Fruit fly (Drosophila melanogaster) whole organism, embryonic: ENCODE data around the gene Liprin-beta.
A peak's percentile ranks its signal among the peaks of the same experiment; 100 is the strongest.

Experiments
- Atf-2 ChIP-seq: fragments of 200-800 bp; sonication (Bioruptor generic); optimal IDR thresholded peaks from 2 replicates; lab custom pipeline; 2016; ENCODE audit warnings: missing biosample characterization, missing genetic modification characterization
- Bdp1 ChIP-seq: fragments of 200-800 bp; sonication (Bioruptor generic); optimal IDR thresholded peaks from 3 replicates; lab custom pipeline; 2016; ENCODE audit warnings: missing biosample characterization, missing genetic modification characterization
- CG11247 ChIP-seq: fragments of 200-800 bp; sonication (Bioruptor generic); IDR thresholded peaks from 2 replicates; pipeline ENCODE4 v1.3.6; 2022; ENCODE audit warnings: missing biosample characterization, missing genetic modification characterization
- CG11695 ChIP-seq: fragments of 200-800 bp; sonication (Bioruptor generic); IDR thresholded peaks from 3 replicates; pipeline ENCODE4 v1.3.6; 2022; ENCODE audit warnings: missing biosample characterization, missing genetic modification characterization
- CG12391 ChIP-seq: fragments of 200-800 bp; sonication (Bioruptor generic); optimal IDR thresholded peaks from 3 replicates; lab custom pipeline; 2018; ENCODE audit warnings: missing biosample characterization, mild to moderate bottlenecking, missing genetic modification characterization, moderate library complexity
- CG12744 ChIP-seq: fragments of 200-800 bp; sonication (Bioruptor generic); optimal IDR thresholded peaks from 2 replicates; lab custom pipeline; 2016; ENCODE audit warnings: missing biosample characterization, missing genetic modification characterization
- CG1647 ChIP-seq: fragments of 200-800 bp; sonication (Bioruptor generic); optimal IDR thresholded peaks from 3 replicates; lab custom pipeline; 2016; ENCODE audit warnings: missing biosample characterization, missing genetic modification characterization
- CG17328 ChIP-seq: fragments of 200-800 bp; sonication (Bioruptor generic); IDR thresholded peaks from 2 replicates; pipeline ENCODE4 v1.3.6; 2022; ENCODE audit warnings: missing biosample characterization, missing genetic modification characterization
- CG31224 ChIP-seq: fragments of 200-800 bp; sonication (Bioruptor generic); IDR thresholded peaks from 2 replicates; pipeline ENCODE4 v1.3.6; 2022; ENCODE audit warnings: missing biosample characterization, missing genetic modification characterization
- CG32532 ChIP-seq: fragments of 200-800 bp; sonication (Bioruptor generic); IDR thresholded peaks from 2 replicates; pipeline ENCODE4 v1.3.6; 2022; ENCODE audit warnings: missing biosample characterization, missing genetic modification characterization
- CG34376 ChIP-seq: fragments of 200-800 bp; sonication (Bioruptor generic); optimal IDR thresholded peaks from 2 replicates; lab custom pipeline; 2018; ENCODE audit warnings: missing biosample characterization, mild to moderate bottlenecking, missing genetic modification characterization
- CG3847 ChIP-seq: fragments of 200-800 bp; sonication (Bioruptor generic); IDR thresholded peaks from 2 replicates; pipeline ENCODE4 v1.3.6; 2022; ENCODE audit warnings: missing biosample characterization, missing genetic modification characterization
- CG42726 ChIP-seq: fragments of 200-800 bp; sonication (Bioruptor generic); IDR thresholded peaks from 2 replicates; pipeline ENCODE4 v1.3.6; 2022; ENCODE audit warnings: missing biosample characterization, missing genetic modification characterization; ENCODE audit not compliant: partially characterized antibody
- CG43689 ChIP-seq: fragments of 200-800 bp; sonication (Bioruptor generic); IDR thresholded peaks from 2 replicates; pipeline ENCODE4 v1.3.6; 2022; ENCODE audit warnings: missing biosample characterization, missing genetic modification characterization
- CG7372 ChIP-seq: fragments of 200-800 bp; sonication (Bioruptor generic); IDR thresholded peaks from 2 replicates; pipeline ENCODE4 v1.3.6; 2022; ENCODE audit warnings: missing biosample characterization, missing genetic modification characterization
- CG9609 ChIP-seq: fragments of 200-800 bp; sonication (Bioruptor generic); optimal IDR thresholded peaks from 3 replicates; lab custom pipeline; 2016; ENCODE audit warnings: missing biosample characterization, missing genetic modification characterization
- CG9817 ChIP-seq: fragments of 200-800 bp; sonication (Bioruptor generic); optimal IDR thresholded peaks from 2 replicates; lab custom pipeline; 2018; ENCODE audit warnings: missing biosample characterization, mild to moderate bottlenecking, missing genetic modification characterization, moderate library complexity
- Dek ChIP-seq: fragments of 200-800 bp; sonication (Bioruptor generic); optimal IDR thresholded peaks from 3 replicates; lab custom pipeline; 2019; ENCODE audit warnings: missing biosample characterization, mild to moderate bottlenecking, missing genetic modification characterization, moderate library complexity
- Doc2 ChIP-seq: fragments of 200-800 bp; sonication (Bioruptor generic); IDR thresholded peaks from 2 replicates; pipeline ENCODE4 v1.3.6; 2022; ENCODE audit warnings: missing biosample characterization, missing genetic modification characterization
- ERR ChIP-seq: fragments of 200-800 bp; sonication (Bioruptor generic); optimal IDR thresholded peaks from 2 replicates; lab custom pipeline; 2016; ENCODE audit warnings: missing biosample characterization, missing genetic modification characterization
- Gsc ChIP-seq: fragments of 200-800 bp; sonication (Bioruptor generic); IDR thresholded peaks from 2 replicates; pipeline ENCODE4 v1.3.6; 2022; ENCODE audit warnings: missing biosample characterization, missing genetic modification characterization
- Hey ChIP-seq: fragments of 200-800 bp; sonication (Bioruptor generic); optimal IDR thresholded peaks from 3 replicates; lab custom pipeline; 2018; ENCODE audit warnings: missing biosample characterization, mild to moderate bottlenecking, missing genetic modification characterization
- Hmx ChIP-seq: fragments of 200-800 bp; sonication (Bioruptor generic); optimal IDR thresholded peaks from 2 replicates; lab custom pipeline; 2016; ENCODE audit warnings: missing biosample characterization, missing genetic modification characterization
- Hr51 ChIP-seq, 2 experiments: fragments of 200-800 bp; sonication (Bioruptor generic); optimal IDR thresholded peaks; 2 replicates in 1 of 2; 3 replicates in 1 of 2; lab custom pipeline; 2016 to 2018; ENCODE audit warnings: missing biosample characterization in 2 of 2, missing genetic modification characterization in 2 of 2, mild to moderate bottlenecking in 1 of 2, moderate library complexity in 1 of 2
- Hsf ChIP-seq: fragments of 200-800 bp; sonication (Bioruptor generic); optimal IDR thresholded peaks from 3 replicates; lab custom pipeline; 2016; ENCODE audit warnings: missing biosample characterization, missing genetic modification characterization
- Mad ChIP-seq: fragments of 200-800 bp; sonication (Bioruptor generic); optimal IDR thresholded peaks from 2 replicates; lab custom pipeline; 2016; ENCODE audit warnings: missing biosample characterization, missing genetic modification characterization
- Meics ChIP-seq: fragments of 200-800 bp; sonication (Bioruptor generic); optimal IDR thresholded peaks from 2 replicates; lab custom pipeline; 2017; ENCODE audit warnings: missing biosample characterization, mild to moderate bottlenecking, missing genetic modification characterization
- Nf-YC ChIP-seq: fragments of 200-800 bp; optimal IDR thresholded peaks from 3 replicates; lab custom pipeline; 2019; ENCODE audit warnings: missing biosample characterization, mild to moderate bottlenecking, missing genetic modification characterization, moderate library complexity
- Scr ChIP-seq: fragments of 200-800 bp; sonication (Bioruptor generic); IDR thresholded peaks from 2 replicates; pipeline ENCODE4 v1.3.6; 2022; ENCODE audit warnings: missing biosample characterization, missing genetic modification characterization; ENCODE audit not compliant: partially characterized antibody
- Six4 ChIP-seq: fragments of 200-800 bp; sonication (Bioruptor generic); optimal IDR thresholded peaks from 2 replicates; lab custom pipeline; 2016; ENCODE audit warnings: missing biosample characterization, missing genetic modification characterization
- bigmax ChIP-seq: fragments of 200-800 bp; sonication (Bioruptor generic); optimal IDR thresholded peaks from 2 replicates; lab custom pipeline; 2018; ENCODE audit warnings: missing biosample characterization, mild to moderate bottlenecking, missing genetic modification characterization
- btn ChIP-seq: fragments of 200-800 bp; sonication (Bioruptor generic); optimal IDR thresholded peaks from 2 replicates; lab custom pipeline; 2016; ENCODE audit warnings: missing biosample characterization, missing genetic modification characterization
- cad ChIP-seq: fragments of >200 bp; optimal IDR thresholded peaks from 2 replicates; lab custom pipeline; 2017; ENCODE audit warnings: missing biosample characterization, missing genetic modification characterization
- cas ChIP-seq: fragments of 200-800 bp; sonication (Bioruptor generic); IDR thresholded peaks from 2 replicates; pipeline ENCODE4 v1.3.6; 2022; ENCODE audit warnings: missing biosample characterization, missing genetic modification characterization
- chif ChIP-seq, 2 experiments: fragments of 200-800 bp; sonication (Bioruptor generic); optimal IDR thresholded peaks; 3 replicates each; lab custom pipeline; 2016; ENCODE audit warnings: missing biosample characterization in 2 of 2, missing genetic modification characterization in 2 of 2
- croc ChIP-seq: fragments of 200-800 bp; sonication (Bioruptor generic); conservative IDR thresholded peaks from 3 replicates; pipeline ENCODE4 v1.3.6; 2022; ENCODE audit warnings: missing biosample characterization, missing genetic modification characterization
- da ChIP-seq: fragments of 200-800 bp; sonication (Bioruptor generic); optimal IDR thresholded peaks from 2 replicates; lab custom pipeline; 2016; ENCODE audit warnings: missing biosample characterization, missing genetic modification characterization
- dan ChIP-seq: fragments of 200-800 bp; sonication (Bioruptor generic); IDR thresholded peaks from 2 replicates; pipeline ENCODE4 v1.3.6; 2022; ENCODE audit warnings: missing biosample characterization, missing genetic modification characterization
- eve ChIP-seq, 2 experiments: fragments of >200 bp; optimal IDR thresholded peaks; 2 replicates each; lab custom pipeline; 2017; ENCODE audit warnings: missing biosample characterization in 2 of 2, missing genetic modification characterization in 2 of 2
- gsb ChIP-seq: fragments of 200-800 bp; sonication (Bioruptor generic); IDR thresholded peaks from 2 replicates; pipeline ENCODE4 v1.3.6; 2022; ENCODE audit warnings: missing biosample characterization, missing genetic modification characterization
- hb ChIP-seq: fragments of 200-800 bp; sonication (Bioruptor generic); IDR thresholded peaks from 3 replicates; pipeline ENCODE4 v1.3.6; 2022; ENCODE audit warnings: missing biosample characterization, missing genetic modification characterization; ENCODE audit not compliant: partially characterized antibody
- luna ChIP-seq: fragments of 200-800 bp; sonication (Bioruptor generic); optimal IDR thresholded peaks from 2 replicates; lab custom pipeline; 2016; ENCODE audit warnings: missing biosample characterization, missing genetic modification characterization
- mam ChIP-seq: fragments of 200-800 bp; sonication (Bioruptor generic); optimal IDR thresholded peaks from 3 replicates; lab custom pipeline; 2016; ENCODE audit warnings: missing biosample characterization, missing genetic modification characterization
- nau ChIP-seq: fragments of 200-800 bp; sonication (Bioruptor generic); optimal IDR thresholded peaks from 3 replicates; lab custom pipeline; 2017; ENCODE audit warnings: missing biosample characterization, mild to moderate bottlenecking, missing genetic modification characterization, missing genetic modification reagents
- sima ChIP-seq: fragments of 200-800 bp; sonication (Bioruptor generic); optimal IDR thresholded peaks from 2 replicates; lab custom pipeline; 2016; ENCODE audit warnings: missing biosample characterization, missing genetic modification characterization
- slbo ChIP-seq: fragments of 200-800 bp; sonication (Bioruptor generic); IDR thresholded peaks from 2 replicates; pipeline ENCODE4 v1.3.6; 2022; ENCODE audit warnings: missing biosample characterization, missing genetic modification characterization
- slou ChIP-seq: fragments of 200-800 bp; sonication (Bioruptor generic); optimal IDR thresholded peaks from 3 replicates; lab custom pipeline; 2016; ENCODE audit warnings: missing biosample characterization, missing genetic modification characterization
- tap ChIP-seq: fragments of 200-800 bp; optimal IDR thresholded peaks from 3 replicates; lab custom pipeline; 2019; ENCODE audit warnings: missing biosample characterization, mild to moderate bottlenecking, missing genetic modification characterization, moderate library complexity
- tna ChIP-seq: fragments of 200-800 bp; sonication (Bioruptor generic); IDR thresholded peaks from 2 replicates; pipeline ENCODE4 v1.3.6; 2022; ENCODE audit warnings: missing biosample characterization, missing genetic modification characterization; ENCODE audit not compliant: partially characterized antibody
- trem ChIP-seq: fragments of 200-800 bp; optimal IDR thresholded peaks from 3 replicates; lab custom pipeline; 2019; ENCODE audit warnings: missing biosample characterization, mild to moderate bottlenecking, missing genetic modification characterization, moderate library complexity
- zfh1 ChIP-seq: fragments of 200-800 bp; sonication (Bioruptor generic); IDR thresholded peaks from 3 replicates; pipeline ENCODE4 v1.3.6; 2022; ENCODE audit warnings: missing biosample characterization, missing genetic modification characterization

The Liprin-beta gene

DNA sequence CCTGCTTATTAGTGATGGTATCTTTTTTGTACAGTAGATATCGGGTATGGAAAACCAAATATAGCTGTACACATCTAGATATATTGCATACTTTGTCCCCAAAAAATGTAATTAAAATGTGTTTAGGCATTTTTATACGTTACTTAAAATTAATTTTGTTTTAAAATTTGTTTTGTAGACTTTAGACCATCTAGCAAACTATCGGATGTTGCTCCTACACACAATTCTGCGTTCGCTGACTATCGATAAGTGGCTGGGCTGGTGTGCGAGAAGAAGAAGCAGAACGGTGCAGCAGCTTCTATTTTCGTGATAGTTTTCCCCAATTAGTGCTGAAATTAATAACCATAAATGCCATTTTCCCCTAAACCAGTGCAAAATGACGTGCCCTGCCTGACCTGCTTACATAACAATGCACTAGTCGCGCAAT, at the start of gene Liprin-beta, which contains the start of gene Vps36:
TSS of gene Liprin-beta (plus strand) at position 143 of the 427 bp plus-strand sequence.
TSS of gene Vps36 (minus strand) at position 1 of the 427 bp plus-strand sequence.
- TF ChIP-seq Doc2: peak; percentile 48; the same call in 1 of the 2 replicates
- peak; percentile 38 for TF ChIP-seq btn
- no peak for TF ChIP-seq nau (GFP tag; lab: Kevin White, UChicago)
- TF ChIP-seq da (GFP tag; lab: Kevin White, UChicago): peak; percentile 80
- TF ChIP-seq Nf-YC: no peak
- peak; percentile 76 for TF ChIP-seq ERR (GFP tag; lab: Kevin White, UChicago)
- TF ChIP-seq CG42726 (GFP tag; lab: Robert Waterston, UW): peak; percentile 93
- TF ChIP-seq CG12744: peak; percentile 89
- TF ChIP-seq tap (tag; lab: Kevin White, UChicago): no peak
- peak; percentile 90 for TF ChIP-seq Atf-2 (GFP tag; lab: Kevin White, UChicago)
- TF ChIP-seq croc (GFP tag; lab: Robert Waterston, UW): peak; percentile 73
- TF ChIP-seq trem (tag; lab: Kevin White, UChicago): peak; percentile 87
- TF ChIP-seq CG11247 (GFP tag; lab: Robert Waterston, UW): peak; percentile 84
- no peak for TF ChIP-seq Hmx
- TF ChIP-seq Hey: no peak
- peak; percentile 82; the same call in 2 of the 3 replicates for TF ChIP-seq zfh1
- TF ChIP-seq Mad: peak; percentile 80
- peak; percentile 67 for TF ChIP-seq Six4
- TF ChIP-seq CG9609 (GFP tag; lab: Kevin White, UChicago): peak; percentile 92
- peak; percentile 97 for TF ChIP-seq mam (GFP tag; lab: Kevin White, UChicago)
- TF ChIP-seq CG1647 (GFP tag; lab: Kevin White, UChicago): peak; percentile 85
- TF ChIP-seq slou (GFP tag; lab: Kevin White, UChicago): peak; percentile 85
- TF ChIP-seq CG34376 (GFP tag; lab: Kevin White, UChicago): peak; percentile 63
- peak; percentile 93 for TF ChIP-seq CG9817 (tag; lab: Kevin White, UChicago)
- TF ChIP-seq CG12391 (tag; lab: Kevin White, UChicago): peak; percentile 92
- TF ChIP-seq Gsc (GFP tag; lab: Robert Waterston, UW): peak; percentile 30; the same call in 1 of the 2 replicates
- no peak for TF ChIP-seq bigmax (GFP tag; lab: Kevin White, UChicago)
- TF ChIP-seq hb (GFP tag; lab: Robert Waterston, UW): peak; percentile 92
- peak; percentile 91 for TF ChIP-seq CG3847 (GFP tag; lab: Robert Waterston, UW)
- TF ChIP-seq CG11695 (GFP tag; lab: Robert Waterston, UW): peak; percentile 69; the same call in 2 of the 3 replicates
- peak; percentile 83 for TF ChIP-seq CG17328
- TF ChIP-seq chif (GFP tag; optimal IDR thresholded peaks at IDR 0.05; lab: Kevin White, UChicago): peak; percentile 88 to 94
- peak; percentile 99 for TF ChIP-seq Scr (GFP tag; lab: Robert Waterston, UW)
- TF ChIP-seq CG43689 (GFP tag; lab: Robert Waterston, UW): peak; percentile 72
- peak; percentile 96 for TF ChIP-seq Hsf (GFP tag; lab: Kevin White, UChicago)
- TF ChIP-seq gsb (GFP tag; lab: Robert Waterston, UW): peak; percentile 62
- peak; percentile 75 for TF ChIP-seq Meics (GFP tag; lab: Kevin White, UChicago)
- TF ChIP-seq CG31224 (GFP tag; lab: Robert Waterston, UW): peak; percentile 70
- peak; percentile 90 for TF ChIP-seq CG32532 (GFP tag; lab: Robert Waterston, UW)
- TF ChIP-seq dan: peak; percentile 68
- TF ChIP-seq Dek (tag; lab: Kevin White, UChicago): peak; percentile 87
- peak; percentile 88 for TF ChIP-seq tna (GFP tag; lab: Robert Waterston, UW)
- TF ChIP-seq CG7372: peak; percentile 87
- TF ChIP-seq cas (GFP tag; lab: Robert Waterston, UW): peak; percentile 77
- peak in 1 of 2 experiments; percentile 66 for TF ChIP-seq eve (GFP tag; optimal IDR thresholded peaks at IDR 0.05; lab: Kevin White, UChicago)
- TF ChIP-seq sima: peak; percentile 12
- TF ChIP-seq Hr51 (GFP tag; optimal IDR thresholded peaks at IDR 0.05; lab: Kevin White, UChicago): peak in 1 of 2 experiments; percentile 90
- no peak for TF ChIP-seq cad (GFP tag; lab: Kevin White, UChicago)
- TF ChIP-seq luna: peak; percentile 85
- peak; percentile 97 for TF ChIP-seq slbo (GFP tag; lab: Robert Waterston, UW)
- TF ChIP-seq Bdp1 (GFP tag; lab: Kevin White, UChicago): peak; percentile 74
